Fruit fly (Drosophila melanogaster) whole organism, adult: ENCODE results near the gene CG5346.
A peak's percentile ranks its signal among the peaks of the same experiment; 100 is the strongest.

Source experiments
- CG11617 ChIP-seq: fragments of 200-800 bp; sonication (Bioruptor generic); optimal IDR thresholded peaks from 2 replicates; lab custom pipeline; 2017; ENCODE audit warnings: mild to moderate bottlenecking, missing biosample characterization, missing genetic modification reagents, missing genetic modification characterization
- CG12768 ChIP-seq: fragments of 200-800 bp; sonication (Bioruptor generic); optimal IDR thresholded peaks from 2 replicates; lab custom pipeline; 2017; ENCODE audit warnings: missing biosample characterization, missing genetic modification characterization, mild to moderate bottlenecking, moderate library complexity, missing genetic modification reagents
- CG14711 ChIP-seq: fragments of 200-800 bp; sonication (Bioruptor generic); optimal IDR thresholded peaks from 2 replicates; lab custom pipeline; 2018; ENCODE audit warnings: missing biosample characterization, mild to moderate bottlenecking, missing genetic modification characterization, moderate library complexity
- CG1620 ChIP-seq: fragments of 200-800 bp; sonication (Bioruptor generic); optimal IDR thresholded peaks from 2 replicates; lab custom pipeline; 2016; ENCODE audit warnings: missing biosample characterization, missing genetic modification characterization
- CG33017 ChIP-seq: fragments of 200-800 bp; sonication (Bioruptor generic); optimal IDR thresholded peaks from 2 replicates; lab custom pipeline; 2018; ENCODE audit warnings: missing biosample characterization, mild to moderate bottlenecking, missing genetic modification characterization, moderate library complexity
- CG5204 ChIP-seq: fragments of 200-800 bp; sonication (Bioruptor generic); optimal IDR thresholded peaks from 2 replicates; lab custom pipeline; 2016; ENCODE audit warnings: missing biosample characterization, missing genetic modification characterization
- CG7045 ChIP-seq: fragments of 200-800 bp; sonication (Bioruptor generic); optimal IDR thresholded peaks from 2 replicates; lab custom pipeline; 2017; ENCODE audit warnings: missing biosample characterization, mild to moderate bottlenecking, missing genetic modification characterization
- CG7101 ChIP-seq: fragments of 200-800 bp; sonication (Bioruptor generic); optimal IDR thresholded peaks from 2 replicates; lab custom pipeline; 2018; ENCODE audit warnings: missing biosample characterization, mild to moderate bottlenecking, missing genetic modification characterization, moderate library complexity
- Clk ChIP-seq: fragments of 200-800 bp; sonication (Bioruptor generic); optimal IDR thresholded peaks from 2 replicates; lab custom pipeline; 2017; ENCODE audit warnings: missing biosample characterization, missing genetic modification characterization
- Crg-1 ChIP-seq: fragments of 200-800 bp; sonication (Bioruptor generic); optimal IDR thresholded peaks from 2 replicates; lab custom pipeline; 2016; ENCODE audit warnings: missing biosample characterization, missing genetic modification characterization
- Hr96 ChIP-seq: fragments of 200-800 bp; sonication (Bioruptor generic); optimal IDR thresholded peaks from 2 replicates; lab custom pipeline; 2016; ENCODE audit warnings: missing biosample characterization, missing genetic modification characterization
- Mnt ChIP-seq: fragments of 200-800 bp; sonication (Bioruptor generic); optimal IDR thresholded peaks from 2 replicates; lab custom pipeline; 2016; ENCODE audit warnings: missing biosample characterization, mild to moderate bottlenecking, missing genetic modification characterization
- bab1 ChIP-seq: fragments of 200-800 bp; sonication (Bioruptor generic); optimal IDR thresholded peaks from 3 replicates; lab custom pipeline; 2019; ENCODE audit warnings: missing biosample characterization, mild to moderate bottlenecking, missing genetic modification characterization, moderate library complexity
- cic ChIP-seq: fragments of 200-800 bp; sonication (Bioruptor generic); optimal IDR thresholded peaks from 2 replicates; lab custom pipeline; 2017; ENCODE audit warnings: missing biosample characterization, mild to moderate bottlenecking, missing genetic modification characterization, moderate library complexity
- cnc ChIP-seq, 2 experiments: fragments of >200 bp; optimal IDR thresholded peaks; 2 replicates each; lab custom pipeline; 2017
- kay ChIP-seq: fragments of 200-800 bp; sonication (Bioruptor generic); peaks from one replicate; lab custom pipeline; 2016; ENCODE audit warnings: missing biosample characterization, missing genetic modification characterization, borderline replicate concordance
- ovo ChIP-seq: fragments of 200-800 bp; sonication (Bioruptor generic); optimal IDR thresholded peaks from 2 replicates; lab custom pipeline; 2016; ENCODE audit warnings: missing biosample characterization, missing genetic modification characterization
- pad ChIP-seq: fragments of 200-800 bp; sonication (Bioruptor generic); optimal IDR thresholded peaks from 3 replicates; lab custom pipeline; 2017; ENCODE audit warnings: missing biosample characterization, missing genetic modification characterization, mild to moderate bottlenecking, moderate library complexity, missing genetic modification reagents
- tj ChIP-seq: fragments of 200-800 bp; sonication (Bioruptor generic); optimal IDR thresholded peaks from 3 replicates; lab custom pipeline; 2017; ENCODE audit warnings: missing biosample characterization, mild to moderate bottlenecking, missing genetic modification characterization, moderate library complexity
- toe ChIP-seq: fragments of 200-800 bp; sonication (Bioruptor generic); optimal IDR thresholded peaks from 2 replicates; lab custom pipeline; 2016; ENCODE audit warnings: missing biosample characterization, missing genetic modification characterization

The CG5346 gene

dm6 chr3R:22492767-22493166 is 35.7 kb downstream of the CG5346 start, which contains the start of gene tHMG2:
Gene tHMG2, plus strand, starts transcription at chr3R:22492953.
- TF ChIP-seq cic (no peak), Mnt (GFP tag; lab: Kevin White, UChicago) (no peak), CG12768 (GFP tag; lab: Kevin White, UChicago) (no peak), CG1620 (no peak), ovo (GFP tag; lab: Kevin White, UChicago) (no peak), CG11617 (no peak)

- TF ChIP-seq bab1: peak; percentile 55
- no peak for TF ChIP-seq CG33017
- no peak for TF ChIP-seq tj (GFP tag; lab: Kevin White, UChicago)
- TF ChIP-seq CG12768 (GFP tag; lab: Kevin White, UChicago): peak; percentile 0
- TF ChIP-seq ovo (GFP tag; lab: Kevin White, UChicago): no peak
- no peak for TF ChIP-seq Clk
- TF ChIP-seq CG7045 (GFP tag; lab: Kevin White, UChicago): peak; percentile 41
- TF ChIP-seq Crg-1 (GFP tag; lab: Kevin White, UChicago): no peak
- no peak for TF ChIP-seq cnc (optimal IDR thresholded peaks at IDR 0.05; lab: Kevin White, UChicago)
- TF ChIP-seq kay (GFP tag; lab: Kevin White, UChicago): peak; percentile 96
- TF ChIP-seq cic: no peak
- no peak for TF ChIP-seq CG1620
- no peak for TF ChIP-seq CG5204 (GFP tag; lab: Kevin White, UChicago)
- peak; percentile 71 for TF ChIP-seq Mnt (GFP tag; lab: Kevin White, UChicago)
- peak; percentile 24 for TF ChIP-seq CG11617
- peak; percentile 49 for TF ChIP-seq toe (GFP tag; lab: Kevin White, UChicago)
- TF ChIP-seq CG14711 (tag; lab: Kevin White, UChicago): no peak
- peak; percentile 38 for TF ChIP-seq Hr96 (GFP tag; lab: Kevin White, UChicago)
- TF ChIP-seq pad: no peak
These were observed 37.2 kb downstream of the CG5346 start, which contains the start of the genes CCT1 and tHMG1 for dm6 chr3R:22491088-22491879. Gene CCT1, minus strand, starts transcription at chr3R:22491439. Gene tHMG1, plus strand, starts transcription at chr3R:22491829.

DNA sequence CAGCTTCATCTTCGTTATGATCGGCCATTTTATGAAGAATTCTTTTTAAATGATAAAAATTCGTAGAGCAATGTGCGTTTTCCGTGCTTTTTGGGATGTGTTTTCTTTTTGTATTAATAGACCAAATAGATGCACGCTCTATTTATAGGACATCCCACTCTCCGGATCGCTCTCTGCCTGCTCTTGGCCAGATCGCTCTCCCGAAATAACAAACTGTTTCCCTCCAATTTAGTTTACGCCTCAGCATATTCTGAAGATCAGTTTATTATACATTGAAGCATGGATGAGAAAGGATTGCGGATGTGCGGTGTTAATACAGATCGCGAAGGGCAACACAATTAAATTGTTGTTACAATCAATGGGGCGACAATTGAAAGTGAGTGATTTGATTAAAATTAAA is 39.6 kb downstream of the CG5346 start, which contains the start of gene CG5376:
TSS of gene CG5376 (minus strand) at position 101 of the 400 bp plus-strand sequence.
- TF ChIP-seq Hr96 (GFP tag; lab: Kevin White, UChicago) (no peak), CG11617 (no peak), CG5204 (GFP tag; lab: Kevin White, UChicago) (no peak), Clk (no peak), cic (no peak), CG14711 (tag; lab: Kevin White, UChicago) (no peak), tj (GFP tag; lab: Kevin White, UChicago) (no peak)

- TF ChIP-seq Mnt (GFP tag; lab: Kevin White, UChicago) (peak; percentile 94), Clk (no peak), CG33017 (no peak), ovo (GFP tag; lab: Kevin White, UChicago) (no peak), CG7101 (tag; lab: Kevin White, UChicago) (no peak), cnc (optimal IDR thresholded peaks at IDR 0.05; lab: Kevin White, UChicago) (no peak), CG11617 (no peak), CG1620 (no peak), CG7045 (GFP tag; lab: Kevin White, UChicago) (no peak), CG14711 (tag; lab: Kevin White, UChicago) (peak; percentile 67), Hr96 (GFP tag; lab: Kevin White, UChicago) (no peak), bab1 (peak; percentile 63), tj (GFP tag; lab: Kevin White, UChicago) (no peak), CG12768 (GFP tag; lab: Kevin White, UChicago) (no peak), cic (no peak), pad (peak; percentile 18), Crg-1 (GFP tag; lab: Kevin White, UChicago) (no peak), toe (GFP tag; lab: Kevin White, UChicago) (no peak), kay (GFP tag; lab: Kevin White, UChicago) (peak; percentile 94), CG5204 (GFP tag; lab: Kevin White, UChicago) (no peak)
These were observed 41.4 kb downstream of the CG5346 start, which contains the start of gene Pfdn5 for dm6 chr3R:22487037-22487492. Gene Pfdn5, plus strand, starts transcription at chr3R:22487039.

dm6 chr3R:22483537-22483936 is 44.9 kb downstream of the CG5346 start:
- TF ChIP-seq bab1 (no peak), ovo (GFP tag; lab: Kevin White, UChicago) (no peak), CG14711 (tag; lab: Kevin White, UChicago) (no peak), tj (GFP tag; lab: Kevin White, UChicago) (no peak), CG11617 (no peak), toe (GFP tag; lab: Kevin White, UChicago) (no peak), Clk (no peak), Crg-1 (GFP tag; lab: Kevin White, UChicago) (no peak), CG7045 (GFP tag; lab: Kevin White, UChicago) (no peak), CG33017 (no peak), pad (no peak), CG7101 (tag; lab: Kevin White, UChicago) (no peak), CG1620 (no peak), kay (GFP tag; lab: Kevin White, UChicago) (no peak), Hr96 (GFP tag; lab: Kevin White, UChicago) (no peak), cic (no peak), Mnt (GFP tag; lab: Kevin White, UChicago) (no peak), cnc (optimal IDR thresholded peaks at IDR 0.05; lab: Kevin White, UChicago) (no peak)
